Fruit fly (Drosophila melanogaster) whole organism, embryonic: Measurements from ENCODE around the gene orb.

Experiments used
- CG10321 ChIP-seq: fragments of 200-800 bp; sonication (Bioruptor generic); IDR thresholded peaks from 2 replicates; pipeline ENCODE4 v1.3.6; 2022; ENCODE audit warnings: missing biosample characterization, missing genetic modification characterization
- CG1603 ChIP-seq: fragments of 200-800 bp; sonication (Bioruptor generic); optimal IDR thresholded peaks from 2 replicates; lab custom pipeline; 2019; ENCODE audit warnings: missing biosample characterization, mild to moderate bottlenecking, missing genetic modification characterization, moderate library complexity
- CG17829 ChIP-seq: fragments of 200-800 bp; optimal IDR thresholded peaks from 2 replicates; lab custom pipeline; 2019; ENCODE audit warnings: missing biosample characterization, mild to moderate bottlenecking, missing genetic modification characterization, moderate library complexity
- CG2129 ChIP-seq: fragments of 200-800 bp; sonication (Bioruptor generic); IDR thresholded peaks from 2 replicates; pipeline ENCODE4 v1.3.6; 2022; ENCODE audit warnings: missing biosample characterization, missing genetic modification characterization; ENCODE audit not compliant: partially characterized antibody
- CG3163 ChIP-seq: fragments of 200-800 bp; sonication (Bioruptor generic); optimal IDR thresholded peaks from 3 replicates; lab custom pipeline; 2016; ENCODE audit warnings: missing biosample characterization, missing genetic modification characterization
- CG3407 ChIP-seq: fragments of 200-800 bp; sonication (Bioruptor generic); optimal IDR thresholded peaks from 2 replicates; lab custom pipeline; 2018; ENCODE audit warnings: missing biosample characterization, mild to moderate bottlenecking, missing genetic modification characterization
- CG34376 ChIP-seq: fragments of 200-800 bp; sonication (Bioruptor generic); optimal IDR thresholded peaks from 2 replicates; lab custom pipeline; 2018; ENCODE audit warnings: missing biosample characterization, mild to moderate bottlenecking, missing genetic modification characterization
- CG34422 ChIP-seq: fragments of 200-800 bp; sonication (Bioruptor generic); IDR thresholded peaks from 3 replicates; pipeline ENCODE4 v1.3.6; 2022; ENCODE audit warnings: missing biosample characterization, missing genetic modification characterization
- CG4424 ChIP-seq: fragments of 200-800 bp; sonication (Bioruptor generic); optimal IDR thresholded peaks from 3 replicates; lab custom pipeline; 2016; ENCODE audit warnings: missing biosample characterization, missing genetic modification characterization
- CG6254 ChIP-seq: fragments of 200-800 bp; sonication (Bioruptor generic); optimal IDR thresholded peaks from 3 replicates; lab custom pipeline; 2017; ENCODE audit warnings: mild to moderate bottlenecking, missing biosample characterization, missing genetic modification reagents, missing genetic modification characterization
- CG9609 ChIP-seq: fragments of 200-800 bp; sonication (Bioruptor generic); optimal IDR thresholded peaks from 3 replicates; lab custom pipeline; 2016; ENCODE audit warnings: missing biosample characterization, missing genetic modification characterization
- CrebB ChIP-seq: fragments of 200-800 bp; sonication (Bioruptor generic); optimal IDR thresholded peaks from 3 replicates; lab custom pipeline; 2018; ENCODE audit warnings: missing biosample characterization, mild to moderate bottlenecking, missing genetic modification characterization
- Ets65A ChIP-seq: fragments of 200-800 bp; sonication (Bioruptor generic); peaks from one replicate; lab custom pipeline; 2016; ENCODE audit warnings: missing biosample characterization, missing genetic modification characterization
- Fer3 ChIP-seq: fragments of 200-800 bp; sonication (Bioruptor generic); optimal IDR thresholded peaks from 2 replicates; lab custom pipeline; 2018; ENCODE audit warnings: missing biosample characterization, mild to moderate bottlenecking, missing genetic modification characterization, moderate library complexity
- HLH3B ChIP-seq: fragments of 200-800 bp; sonication (Bioruptor generic); IDR thresholded peaks from 2 replicates; pipeline ENCODE4 v1.3.6; 2022; ENCODE audit warnings: missing biosample characterization, missing genetic modification characterization
- HmgZ ChIP-seq: fragments of 200-800 bp; sonication (Bioruptor generic); optimal IDR thresholded peaks from 2 replicates; lab custom pipeline; 2018; ENCODE audit warnings: missing biosample characterization, mild to moderate bottlenecking, missing genetic modification characterization
- Hmr ChIP-seq: fragments of 200-800 bp; sonication (Bioruptor generic); optimal IDR thresholded peaks from 3 replicates; lab custom pipeline; 2017; ENCODE audit warnings: mild to moderate bottlenecking, missing biosample characterization, missing genetic modification reagents, missing genetic modification characterization
- Hr39 ChIP-seq: fragments of >200 bp; optimal IDR thresholded peaks from 2 replicates; lab custom pipeline; 2017
- Hr51 ChIP-seq, 2 experiments: fragments of 200-800 bp; sonication (Bioruptor generic); optimal IDR thresholded peaks; 2 replicates in 1 of 2; 3 replicates in 1 of 2; lab custom pipeline; 2016 to 2018; ENCODE audit warnings: missing biosample characterization in 2 of 2, missing genetic modification characterization in 2 of 2, mild to moderate bottlenecking in 1 of 2, moderate library complexity in 1 of 2
- Pdp1 ChIP-seq, 2 experiments: fragments of 200-800 bp; sonication (Bioruptor generic); optimal IDR thresholded peaks; 3 replicates each; lab custom pipeline; 2016; ENCODE audit warnings: missing biosample characterization in 2 of 2, missing genetic modification characterization in 2 of 2, mild to moderate bottlenecking in 1 of 2, moderate library complexity in 1 of 2
- Scr ChIP-seq: fragments of 200-800 bp; sonication (Bioruptor generic); IDR thresholded peaks from 2 replicates; pipeline ENCODE4 v1.3.6; 2022; ENCODE audit warnings: missing biosample characterization, missing genetic modification characterization; ENCODE audit not compliant: partially characterized antibody
- Trl ChIP-seq, 3 experiments: fragments of >200 bp in 2 of 3; fragments of 200-800 bp in 1 of 3; sonication (Bioruptor generic) in 1 of 3; optimal IDR thresholded peaks; 2 replicates in 1 of 3; 3 replicates in 2 of 3; lab custom pipeline; 2016 to 2017; ENCODE audit warnings: missing biosample characterization in 1 of 3, missing genetic modification characterization in 1 of 3
- Vsx1 ChIP-seq: fragments of 200-800 bp; sonication (Bioruptor generic); optimal IDR thresholded peaks from 2 replicates; lab custom pipeline; 2017; ENCODE audit warnings: missing biosample characterization, mild to moderate bottlenecking, missing genetic modification characterization, missing genetic modification reagents
- abd-A ChIP-seq: fragments of 200-800 bp; sonication (Bioruptor generic); optimal IDR thresholded peaks from 3 replicates; lab custom pipeline; 2019; ENCODE audit warnings: missing biosample characterization, mild to moderate bottlenecking, missing genetic modification characterization, moderate library complexity
- aop ChIP-seq: fragments of 200-800 bp; sonication (Bioruptor generic); IDR thresholded peaks from 2 replicates; pipeline ENCODE4 v1.3.6; 2022; ENCODE audit warnings: missing biosample characterization, missing genetic modification characterization
- ash1 ChIP-seq: fragments of 200-800 bp; sonication (Bioruptor generic); optimal IDR thresholded peaks from 2 replicates; lab custom pipeline; 2018; ENCODE audit warnings: missing biosample characterization, mild to moderate bottlenecking, missing genetic modification characterization
- ato ChIP-seq: fragments of 200-800 bp; sonication (Bioruptor generic); IDR thresholded peaks from 2 replicates; pipeline ENCODE4 v1.3.6; 2022; ENCODE audit warnings: missing biosample characterization, missing genetic modification characterization; ENCODE audit not compliant: partially characterized antibody
- btn ChIP-seq: fragments of 200-800 bp; sonication (Bioruptor generic); optimal IDR thresholded peaks from 2 replicates; lab custom pipeline; 2016; ENCODE audit warnings: missing biosample characterization, missing genetic modification characterization
- ci ChIP-seq: fragments of 200-800 bp; sonication (Bioruptor generic); IDR thresholded peaks from 3 replicates; pipeline ENCODE4 v1.3.6; 2022; ENCODE audit warnings: missing biosample characterization, missing genetic modification characterization
- crol ChIP-seq: fragments of 200-800 bp; sonication (Bioruptor generic); IDR thresholded peaks from 2 replicates; pipeline ENCODE4 v1.3.6; 2022; ENCODE audit warnings: missing biosample characterization, missing genetic modification characterization
- disco-r ChIP-seq: fragments of 200-800 bp; sonication (Bioruptor generic); optimal IDR thresholded peaks from 2 replicates; lab custom pipeline; 2016; ENCODE audit warnings: missing biosample characterization, missing genetic modification characterization
- dpn ChIP-seq, 2 experiments: fragments of 200-800 bp; sonication (Bioruptor generic); optimal IDR thresholded peaks; 3 replicates each; lab custom pipeline; 2016; ENCODE audit warnings: missing biosample characterization in 2 of 2, missing genetic modification characterization in 2 of 2
- ewg ChIP-seq: fragments of 200-800 bp; sonication (Bioruptor generic); optimal IDR thresholded peaks from 3 replicates; lab custom pipeline; 2017; ENCODE audit warnings: mild to moderate bottlenecking, missing biosample characterization, missing genetic modification reagents, missing genetic modification characterization
- eyg ChIP-seq: fragments of 200-800 bp; sonication (Bioruptor generic); optimal IDR thresholded peaks from 3 replicates; lab custom pipeline; 2016; ENCODE audit warnings: missing biosample characterization, missing genetic modification characterization
- gfzf ChIP-seq: fragments of 200-800 bp; sonication (Bioruptor generic); optimal IDR thresholded peaks from 2 replicates; lab custom pipeline; 2016; ENCODE audit warnings: missing biosample characterization, mild to moderate bottlenecking, missing genetic modification characterization, moderate library complexity
- jigr1 ChIP-seq: fragments of 200-800 bp; sonication (Bioruptor generic); IDR thresholded peaks from 3 replicates; pipeline ENCODE4 v1.3.6; 2022; ENCODE audit warnings: missing biosample characterization, missing genetic modification characterization
- kah ChIP-seq: fragments of 200-800 bp; sonication (Bioruptor generic); optimal IDR thresholded peaks from 2 replicates; lab custom pipeline; 2018; ENCODE audit warnings: missing biosample characterization, mild to moderate bottlenecking, missing genetic modification characterization
- kni ChIP-seq: fragments of 200-800 bp; sonication (Bioruptor generic); optimal IDR thresholded peaks from 3 replicates; lab custom pipeline; 2017; ENCODE audit warnings: mild to moderate bottlenecking, missing biosample characterization, missing genetic modification reagents, missing genetic modification characterization
- mam ChIP-seq: fragments of 200-800 bp; sonication (Bioruptor generic); optimal IDR thresholded peaks from 3 replicates; lab custom pipeline; 2016; ENCODE audit warnings: missing biosample characterization, missing genetic modification characterization
- nerfin-1 ChIP-seq: fragments of 200-800 bp; sonication (Bioruptor generic); optimal IDR thresholded peaks from 3 replicates; lab custom pipeline; 2019; ENCODE audit warnings: missing biosample characterization, mild to moderate bottlenecking, missing genetic modification characterization, moderate library complexity
- peb ChIP-seq: fragments of 200-800 bp; sonication (Bioruptor generic); IDR thresholded peaks from 2 replicates; pipeline ENCODE4 v1.3.6; 2022; ENCODE audit warnings: missing biosample characterization, missing genetic modification characterization
- ro ChIP-seq: fragments of 200-800 bp; sonication (Bioruptor generic); IDR thresholded peaks from 2 replicates; pipeline ENCODE4 v1.3.6; 2022; ENCODE audit warnings: missing biosample characterization, missing genetic modification characterization
- row ChIP-seq: fragments of 200-800 bp; sonication (Bioruptor generic); IDR thresholded peaks from 3 replicates; pipeline ENCODE4 v1.3.6; 2022; ENCODE audit warnings: missing biosample characterization, missing genetic modification characterization
- scrt ChIP-seq: fragments of 200-800 bp; sonication (Bioruptor generic); optimal IDR thresholded peaks from 2 replicates; lab custom pipeline; 2018; ENCODE audit warnings: missing biosample characterization, mild to moderate bottlenecking, missing genetic modification characterization, moderate library complexity
- sd ChIP-seq: fragments of 200-800 bp; sonication (Bioruptor generic); optimal IDR thresholded peaks from 3 replicates; lab custom pipeline; 2018; ENCODE audit warnings: missing biosample characterization, mild to moderate bottlenecking, missing genetic modification characterization, moderate library complexity
- shn ChIP-seq: fragments of 200-800 bp; sonication (Bioruptor generic); optimal IDR thresholded peaks from 3 replicates; lab custom pipeline; 2016; ENCODE audit warnings: missing biosample characterization, missing genetic modification characterization
- sqz ChIP-seq: fragments of 200-800 bp; sonication (Bioruptor generic); optimal IDR thresholded peaks from 3 replicates; lab custom pipeline; 2018; ENCODE audit warnings: missing biosample characterization, mild to moderate bottlenecking, missing genetic modification characterization
- vnd ChIP-seq: fragments of 200-800 bp; sonication (Bioruptor generic); IDR thresholded peaks from 3 replicates; pipeline ENCODE4 v1.3.6; 2022; ENCODE audit warnings: missing biosample characterization, missing genetic modification characterization; ENCODE audit not compliant: partially characterized antibody
- yki ChIP-seq: fragments of >200 bp; optimal IDR thresholded peaks from 3 replicates; lab custom pipeline; 2018
- z ChIP-seq: fragments of 200-800 bp; sonication (Bioruptor generic); IDR thresholded peaks from 3 replicates; pipeline ENCODE4 v1.3.6; 2022; ENCODE audit warnings: missing biosample characterization, missing genetic modification characterization
- zf30C ChIP-seq: fragments of 200-800 bp; sonication (Bioruptor generic); optimal IDR thresholded peaks from 3 replicates; lab custom pipeline; 2018; ENCODE audit warnings: missing biosample characterization, mild to moderate bottlenecking, missing genetic modification characterization

The orb gene

dm6 chr3R:23239051-23239450 is 41.6 kb downstream of the orb start:
- TF ChIP-seq sd (tag; lab: Kevin White, UChicago) (peak; percentile 80), HmgZ (no peak), HLH3B (no peak), Vsx1 (GFP tag; lab: Kevin White, UChicago) (no peak), CG2129 (GFP tag; lab: Robert Waterston, UW) (no peak), disco-r (GFP tag; lab: Kevin White, UChicago) (no peak), ro (GFP tag; lab: Robert Waterston, UW) (no peak), yki (peak; percentile 20), gfzf (GFP tag; lab: Kevin White, UChicago) (no peak), peb (GFP tag; lab: Robert Waterston, UW) (no peak), dpn (GFP tag; optimal IDR thresholded peaks at IDR 0.05; lab: Kevin White, UChicago) (no peak), CG34422 (GFP tag; lab: Robert Waterston, UW) (0 out of 3 replicates have a peak, but pooled peaks have one; percentile 11), CG6254 (no peak), row (GFP tag; lab: Robert Waterston, UW) (no peak), Hr39 (lab: Kevin White, UChicago) (no peak), CG34376 (no peak), eyg (GFP tag; lab: Kevin White, UChicago) (no peak), CG3163 (GFP tag; lab: Kevin White, UChicago) (no peak), CG1603 (tag; lab: Kevin White, UChicago) (no peak), CG17829 (tag; lab: Kevin White, UChicago) (no peak), vnd (GFP tag; lab: Robert Waterston, UW) (no peak), nerfin-1 (tag; lab: Kevin White, UChicago) (peak; percentile 23), CG10321 (GFP tag; lab: Robert Waterston, UW) (no peak), jigr1 (GFP tag; lab: Robert Waterston, UW) (no peak), btn (GFP tag; lab: Kevin White, UChicago) (no peak), kni (GFP tag; lab: Kevin White, UChicago) (no peak), ash1 (GFP tag; lab: Kevin White, UChicago) (no peak), zf30C (GFP tag; lab: Kevin White, UChicago) (no peak), crol (GFP tag; lab: Robert Waterston, UW) (peak; percentile 64), ewg (peak; percentile 33), kah (no peak), mam (no peak), Trl (optimal IDR thresholded peaks at IDR 0.05; lab: Kevin White, UChicago) (peak; percentile 60 to 85), Trl (GFP tag; optimal IDR thresholded peaks at IDR 0.05; lab: Kevin White, UChicago) (no peak), Hr51 (GFP tag; optimal IDR thresholded peaks at IDR 0.05; lab: Kevin White, UChicago) (peak in 1 of 2 experiments; percentile 74), CrebB (tag; lab: Kevin White, UChicago) (no peak), Hmr (no peak), Scr (GFP tag; lab: Robert Waterston, UW) (no peak), scrt (no peak), CG4424 (GFP tag; lab: Kevin White, UChicago) (no peak), sqz (GFP tag; lab: Kevin White, UChicago) (peak; percentile 34), Pdp1 (GFP tag; optimal IDR thresholded peaks at IDR 0.05; lab: Kevin White, UChicago) (no peak), abd-A (tag; lab: Kevin White, UChicago) (peak; percentile 34), ato (GFP tag; lab: Robert Waterston, UW) (no peak), aop (GFP tag; lab: Robert Waterston, UW) (no peak), Fer3 (tag; lab: Kevin White, UChicago) (no peak), CG3407 (GFP tag; lab: Kevin White, UChicago) (no peak), ci (GFP tag; lab: Robert Waterston, UW) (no peak), z (GFP tag; lab: Robert Waterston, UW) (0 out of 3 replicates have a peak, but pooled peaks have one; percentile 29), CG9609 (GFP tag; lab: Kevin White, UChicago) (no peak), shn (GFP tag; lab: Kevin White, UChicago) (no peak), Ets65A (GFP tag; lab: Kevin White, UChicago) (peak; percentile 55)
